Fruit fly (Drosophila melanogaster): ENCODE measurements around the gene CG14042.

The CG14042 gene

dm6 chr2L:5044361-5044891 is 6.9 kb downstream of the CG14042 start, which contains the start of gene CG31650:
Gene CG31650, minus strand, starts transcription at chr2L:5044712.
- TF ChIP-seq Snoo (tag; optimal IDR thresholded peaks at IDR 0.05) (no peak), CG9948 (tag; optimal IDR thresholded peaks at IDR 0.05) (no peak), gl (tag; optimal IDR thresholded peaks at IDR 0.05) (no peak), fd96Ca (GFP tag; IDR thresholded peaks at IDR 0.05) (no peak; the same call in 2 of the 3 replicates), CG4496 (GFP tag; IDR thresholded peaks at IDR 0.05) (0 out of 3 replicates have a peak, but pooled peaks have one; percentile 33), CG8159 (tag; optimal IDR thresholded peaks at IDR 0.05) (no peak)

- peak; percentile 23 for TF ChIP-seq CG8301 (tag; optimal IDR thresholded peaks at IDR 0.05)
- TF ChIP-seq CG17806 (tag; optimal IDR thresholded peaks at IDR 0.05), result peak; percentile 3
- TF ChIP-seq gl (tag; optimal IDR thresholded peaks at IDR 0.05), result no peak
- TF ChIP-seq CG4496 (GFP tag; IDR thresholded peaks at IDR 0.05), result peak; percentile 53
- TF ChIP-seq EcR (GFP tag; optimal IDR thresholded peaks at IDR 0.05), result peak; percentile 97
- TF ChIP-seq rn (GFP tag; IDR thresholded peaks at IDR 0.05), result no peak
- peak; percentile 5 for TF ChIP-seq CG34367 (tag; optimal IDR thresholded peaks at IDR 0.05)
- peak; percentile 25; the same call in 1 of the 2 replicates for TF ChIP-seq CG10348 (GFP tag; IDR thresholded peaks at IDR 0.05)
- TF ChIP-seq Pif1B (GFP tag; optimal IDR thresholded peaks at IDR 0.05), result peak; percentile 57
- peak; percentile 42 for TF ChIP-seq Snoo (tag; optimal IDR thresholded peaks at IDR 0.05)
- TF ChIP-seq CG15710 (tag; optimal IDR thresholded peaks at IDR 0.05), result peak; percentile 10
- peak; percentile 57 for TF ChIP-seq CG14655 (GFP tag; optimal IDR thresholded peaks at IDR 0.05)
- TF ChIP-seq CG12605 (GFP tag; IDR thresholded peaks at IDR 0.05), result 0 out of 2 replicates have a peak, but pooled peaks have one; percentile 25
- TF ChIP-seq D1 (tag; optimal IDR thresholded peaks at IDR 0.05), result no peak
- TF ChIP-seq CG32121 (GFP tag; IDR thresholded peaks at IDR 0.05), result peak; percentile 41; the same call in 1 of the 2 replicates
- TF ChIP-seq CG13204 (GFP tag; optimal IDR thresholded peaks at IDR 0.05), result peak; percentile 25
- peak; percentile 0 for TF ChIP-seq CG8159 (tag; optimal IDR thresholded peaks at IDR 0.05)
- peak; percentile 52 for TF ChIP-seq Pif1A (GFP tag; optimal IDR thresholded peaks at IDR 0.05)
- peak; percentile 69; the same call in 2 of the 3 replicates for TF ChIP-seq fd96Ca (GFP tag; IDR thresholded peaks at IDR 0.05)
- peak; percentile 9 for TF ChIP-seq CG9948 (tag; optimal IDR thresholded peaks at IDR 0.05)
- peak; percentile 55 for TF ChIP-seq Ets98B (GFP tag; IDR thresholded peaks at IDR 0.05)
These were observed 7.5 kb downstream of the CG14042 start for dm6 chr2L:5044892-5045619.

- TF ChIP-seq fd96Ca (GFP tag; IDR thresholded peaks at IDR 0.05), result no peak
- TF ChIP-seq CG17806 (tag; optimal IDR thresholded peaks at IDR 0.05), result no peak
- TF ChIP-seq D1 (tag; optimal IDR thresholded peaks at IDR 0.05), result no peak
- no peak for TF ChIP-seq Pif1B (GFP tag; optimal IDR thresholded peaks at IDR 0.05)
- no peak for TF ChIP-seq CG13204 (GFP tag; optimal IDR thresholded peaks at IDR 0.05)
- no peak for TF ChIP-seq EcR (GFP tag; optimal IDR thresholded peaks at IDR 0.05)
- no peak for TF ChIP-seq CG15710 (tag; optimal IDR thresholded peaks at IDR 0.05)
- no peak for TF ChIP-seq CG8159 (tag; optimal IDR thresholded peaks at IDR 0.05)
- no peak for TF ChIP-seq CG34367 (tag; optimal IDR thresholded peaks at IDR 0.05)
- no peak for TF ChIP-seq rn (GFP tag; IDR thresholded peaks at IDR 0.05)
- TF ChIP-seq CG9948 (tag; optimal IDR thresholded peaks at IDR 0.05), result no peak
- no peak for TF ChIP-seq CG10348 (GFP tag; IDR thresholded peaks at IDR 0.05)
- no peak for TF ChIP-seq gl (tag; optimal IDR thresholded peaks at IDR 0.05)
- TF ChIP-seq Pif1A (GFP tag; optimal IDR thresholded peaks at IDR 0.05), result no peak
- TF ChIP-seq CG4496 (GFP tag; IDR thresholded peaks at IDR 0.05), result no peak
- TF ChIP-seq CG12605 (GFP tag; IDR thresholded peaks at IDR 0.05), result no peak
These were observed 8.8 kb downstream of the CG14042 start for dm6 chr2L:5046261-5046660.

dm6 chr2L:5049974-5050373 is 12.5 kb downstream of the CG14042 start:
- TF ChIP-seq CG15710 (tag; optimal IDR thresholded peaks at IDR 0.05), result no peak
- TF ChIP-seq EcR (GFP tag; optimal IDR thresholded peaks at IDR 0.05), result peak; percentile 51
- TF ChIP-seq CG8301 (tag; optimal IDR thresholded peaks at IDR 0.05), result peak; percentile 23
- no peak for TF ChIP-seq rn (GFP tag; IDR thresholded peaks at IDR 0.05)
- peak; percentile 50; the same call in 1 of the 3 replicates for TF ChIP-seq CG4496 (GFP tag; IDR thresholded peaks at IDR 0.05)
- peak; percentile 14 for TF ChIP-seq Pif1B (GFP tag; optimal IDR thresholded peaks at IDR 0.05)
- no peak for TF ChIP-seq D1 (tag; optimal IDR thresholded peaks at IDR 0.05)
- TF ChIP-seq CG13204 (GFP tag; optimal IDR thresholded peaks at IDR 0.05), result no peak
- TF ChIP-seq CG10348 (GFP tag; IDR thresholded peaks at IDR 0.05), result no peak
- TF ChIP-seq CG34367 (tag; optimal IDR thresholded peaks at IDR 0.05), result no peak
- no peak for TF ChIP-seq CG12605 (GFP tag; IDR thresholded peaks at IDR 0.05)

dm6 chr2L:5050825-5051224 is 13.3 kb downstream of the CG14042 start, which contains the start of gene CG9121:
Gene CG9121, minus strand, starts transcription at chr2L:5051062.
- no peak for TF ChIP-seq EcR (GFP tag; optimal IDR thresholded peaks at IDR 0.05)
- no peak for TF ChIP-seq rn (GFP tag; IDR thresholded peaks at IDR 0.05)
- TF ChIP-seq CG9948 (tag; optimal IDR thresholded peaks at IDR 0.05), result no peak
- TF ChIP-seq gl (tag; optimal IDR thresholded peaks at IDR 0.05), result no peak
- no peak for TF ChIP-seq CG8159 (tag; optimal IDR thresholded peaks at IDR 0.05)
- no peak for TF ChIP-seq Pif1B (GFP tag; optimal IDR thresholded peaks at IDR 0.05)
- TF ChIP-seq CG8301 (tag; optimal IDR thresholded peaks at IDR 0.05), result no peak

dm6 chr2L:5052367-5052914 is 14.9 kb downstream of the CG14042 start, which contains the start of gene senju:
Gene senju, plus strand, starts transcription at chr2L:5052843.
- TF ChIP-seq fd96Ca (GFP tag; IDR thresholded peaks at IDR 0.05) (peak; percentile 89), CG4496 (GFP tag; IDR thresholded peaks at IDR 0.05) (peak; percentile 89), CG15710 (tag; optimal IDR thresholded peaks at IDR 0.05) (peak; percentile 77), gl (tag; optimal IDR thresholded peaks at IDR 0.05) (peak; percentile 65), CG10348 (GFP tag; IDR thresholded peaks at IDR 0.05) (no peak), Pif1B (GFP tag; optimal IDR thresholded peaks at IDR 0.05) (peak; percentile 80), rn (GFP tag; IDR thresholded peaks at IDR 0.05) (peak; percentile 58; the same call in 1 of the 2 replicates), CG34367 (tag; optimal IDR thresholded peaks at IDR 0.05) (peak; percentile 68), Ets98B (GFP tag; IDR thresholded peaks at IDR 0.05) (peak; percentile 87), CG14655 (GFP tag; optimal IDR thresholded peaks at IDR 0.05) (no peak), CG12605 (GFP tag; IDR thresholded peaks at IDR 0.05) (peak; percentile 73), Snoo (tag; optimal IDR thresholded peaks at IDR 0.05) (peak; percentile 80), CG9948 (tag; optimal IDR thresholded peaks at IDR 0.05) (peak; percentile 71), D1 (tag; optimal IDR thresholded peaks at IDR 0.05) (no peak), CG8301 (tag; optimal IDR thresholded peaks at IDR 0.05) (peak; percentile 79), CG32121 (GFP tag; IDR thresholded peaks at IDR 0.05) (peak; percentile 79), Pif1A (GFP tag; optimal IDR thresholded peaks at IDR 0.05) (peak; percentile 89), EcR (GFP tag; optimal IDR thresholded peaks at IDR 0.05) (peak; percentile 57), CG13204 (GFP tag; optimal IDR thresholded peaks at IDR 0.05) (no peak), CG8159 (tag; optimal IDR thresholded peaks at IDR 0.05) (peak; percentile 74), CG17806 (tag; optimal IDR thresholded peaks at IDR 0.05) (peak; percentile 77)

All from whole organism, pupa.